Worm (Caenorhabditis elegans) whole organism, mixed stage, embryonic: ENCODE results near the gene mdt-4.
"Not testable (repeated sequence)": the region's sequence is repeated elsewhere in the genome, so short reads cannot be mapped to it uniquely, and the experiment has no call there.

ENCODE experiments used
- M03D4.4 ChIP-seq: sonication (generic microtip); optimal IDR thresholded peaks from 2 replicates; lab custom pipeline; 2017; ENCODE audit warnings: mild to moderate bottlenecking, missing genetic modification characterization, missing compliant biosample characterization
- bed-3 ChIP-seq: fragments of 200-800 bp; sonication (Bioruptor generic); optimal IDR thresholded peaks from 3 replicates; lab custom pipeline; 2018; ENCODE audit warnings: mild to moderate bottlenecking, missing genetic modification characterization, moderate library complexity, missing compliant biosample characterization
- blmp-1 ChIP-seq: fragments of 150-350 bp; optimal IDR thresholded peaks from 2 replicates; lab custom pipeline; 2014; ENCODE audit warnings: missing biosample characterization, missing genetic modification characterization
- ceh-43 ChIP-seq: fragments of 200-800 bp; sonication (Bioruptor generic); optimal IDR thresholded peaks from 2 replicates; lab custom pipeline; 2018; ENCODE audit warnings: mild to moderate bottlenecking, missing genetic modification characterization, moderate library complexity, missing compliant biosample characterization
- ceh-83 ChIP-seq: fragments of 200-800 bp; sonication (Bioruptor generic); optimal IDR thresholded peaks from 2 replicates; lab custom pipeline; 2018; ENCODE audit warnings: mild to moderate bottlenecking, missing genetic modification characterization, missing compliant biosample characterization
- ces-1 ChIP-seq: fragments of 150-350 bp; optimal IDR thresholded peaks from 2 replicates; lab custom pipeline; 2014; ENCODE audit warnings: missing biosample characterization, missing genetic modification reagents, missing genetic modification characterization
- cnd-1 ChIP-seq: fragments of 200-800 bp; sonication (Bioruptor generic); optimal IDR thresholded peaks from 2 replicates; lab custom pipeline; 2018; ENCODE audit warnings: mild to moderate bottlenecking, missing genetic modification characterization, missing compliant biosample characterization
- drap-1 ChIP-seq: fragments of 200-800 bp; sonication (Bioruptor generic); optimal IDR thresholded peaks from 3 replicates; lab custom pipeline; 2018; ENCODE audit warnings: mild to moderate bottlenecking, missing genetic modification characterization, missing compliant biosample characterization
- elt-1 ChIP-seq: sonication (generic microtip); optimal IDR thresholded peaks from 2 replicates; lab custom pipeline; 2017; ENCODE audit warnings: missing genetic modification characterization, mild to moderate bottlenecking, missing compliant biosample characterization, antibody characterized with exemption, moderate library complexity, borderline replicate concordance; ENCODE audit not compliant: insufficient read depth
- elt-3 ChIP-seq: fragments of 150-350 bp; optimal IDR thresholded peaks from 2 replicates; lab custom pipeline; 2014; ENCODE audit warnings: missing biosample characterization, missing genetic modification characterization
- flh-1 ChIP-seq: fragments of 200-800 bp; sonication (Bioruptor generic); optimal IDR thresholded peaks from 2 replicates; lab custom pipeline; 2018; ENCODE audit warnings: mild to moderate bottlenecking, missing genetic modification characterization, moderate library complexity, missing compliant biosample characterization
- ham-2 ChIP-seq: fragments of 200-800 bp; sonication (Bioruptor generic); optimal IDR thresholded peaks from 2 replicates; lab custom pipeline; 2018; ENCODE audit warnings: mild to moderate bottlenecking, missing genetic modification characterization, missing compliant biosample characterization
- hlh-1 ChIP-seq: fragments of 150-350 bp; optimal IDR thresholded peaks from 2 replicates; lab custom pipeline; 2014; ENCODE audit warnings: missing biosample characterization, missing genetic modification reagents, missing genetic modification characterization
- lin-13 ChIP-seq: fragments of 150-350 bp; optimal IDR thresholded peaks from 2 replicates; lab custom pipeline; 2014; ENCODE audit warnings: missing biosample characterization, missing genetic modification characterization
- lin-32 ChIP-seq: fragments of 200-800 bp; sonication (Bioruptor generic); optimal IDR thresholded peaks from 2 replicates; lab custom pipeline; 2018; ENCODE audit warnings: mild to moderate bottlenecking, missing genetic modification characterization, missing compliant biosample characterization
- lsy-2 ChIP-seq: fragments of 150-350 bp; optimal IDR thresholded peaks from 2 replicates; lab custom pipeline; 2014; ENCODE audit warnings: missing biosample characterization, missing genetic modification characterization
- mab-5 ChIP-seq: fragments of 150-350 bp; optimal IDR thresholded peaks from 2 replicates; lab custom pipeline; 2014; ENCODE audit warnings: missing biosample characterization, missing genetic modification characterization
- mep-1 ChIP-seq: fragments of 150-350 bp; optimal IDR thresholded peaks from 2 replicates; lab custom pipeline; 2017; ENCODE audit warnings: missing biosample characterization, missing genetic modification reagents, missing genetic modification characterization, inconsistent platforms
- mls-2 ChIP-seq: sonication (generic microtip); optimal IDR thresholded peaks from 2 replicates; lab custom pipeline; 2016; ENCODE audit warnings: mild to moderate bottlenecking, missing genetic modification characterization, moderate library complexity, missing compliant biosample characterization
- nhr-2 ChIP-seq: fragments of 150-350 bp; optimal IDR thresholded peaks from 2 replicates; lab custom pipeline; 2014; ENCODE audit warnings: missing biosample characterization, missing genetic modification characterization
- nhr-237 ChIP-seq: fragments of 150-350 bp; optimal IDR thresholded peaks from 2 replicates; lab custom pipeline; 2014; ENCODE audit warnings: missing biosample characterization, missing genetic modification characterization
- pha-4 ChIP-seq: fragments of 150-350 bp; optimal IDR thresholded peaks from 2 replicates; lab custom pipeline; 2018; ENCODE audit warnings: missing biosample characterization, missing genetic modification reagents, missing genetic modification characterization
- sem-2 ChIP-seq: fragments of 200-800 bp; sonication (Bioruptor generic); optimal IDR thresholded peaks from 2 replicates; lab custom pipeline; 2018; ENCODE audit warnings: mild to moderate bottlenecking, missing genetic modification characterization, missing compliant biosample characterization
- sptf-1 ChIP-seq: sonication (generic microtip); optimal IDR thresholded peaks from 2 replicates; lab custom pipeline; 2017; ENCODE audit warnings: mild to moderate bottlenecking, missing genetic modification characterization, moderate library complexity, missing compliant biosample characterization
- tbx-8 ChIP-seq: fragments of 200-800 bp; sonication (Bioruptor generic); optimal IDR thresholded peaks from 2 replicates; lab custom pipeline; 2018; ENCODE audit warnings: mild to moderate bottlenecking, missing genetic modification characterization, moderate library complexity, missing compliant biosample characterization
- unc-120 ChIP-seq: sonication (generic microtip); optimal IDR thresholded peaks from 2 replicates; lab custom pipeline; 2017; ENCODE audit warnings: missing genetic modification characterization, missing compliant biosample characterization; ENCODE audit not compliant: poor library complexity, severe bottlenecking
- unc-39 ChIP-seq: fragments of 150-350 bp; optimal IDR thresholded peaks from 2 replicates; lab custom pipeline; 2014; ENCODE audit warnings: missing biosample characterization, missing genetic modification characterization
- unc-62 ChIP-seq: fragments of 150-350 bp; optimal IDR thresholded peaks from 2 replicates; lab custom pipeline; 2014; ENCODE audit warnings: missing biosample characterization, missing genetic modification reagents, missing genetic modification characterization
- zip-8 ChIP-seq: fragments of 150-350 bp; optimal IDR thresholded peaks from 2 replicates; lab custom pipeline; 2014; ENCODE audit warnings: missing biosample characterization, missing genetic modification characterization

Gene mdt-4

ce11 chrII:4920608-4921007, 23.1 kb downstream of the mdt-4 start:
- TF ChIP-seq pha-4 (tag; lab: Kevin White, UChicago) (no peak), ces-1 (no peak), M03D4.4 (tag; lab: Kevin White, UChicago) (no peak), tbx-8 (GFP tag; lab: Kevin White, UChicago) (no peak), unc-62 (no peak), ceh-83 (GFP tag; lab: Kevin White, UChicago) (no peak), mab-5 (tag; lab: Kevin White, UChicago) (no peak), elt-3 (tag; lab: Kevin White, UChicago) (no peak), lin-13 (tag; lab: Kevin White, UChicago) (no peak), mep-1 (tag; lab: Kevin White, UChicago) (no peak)

DNA sequence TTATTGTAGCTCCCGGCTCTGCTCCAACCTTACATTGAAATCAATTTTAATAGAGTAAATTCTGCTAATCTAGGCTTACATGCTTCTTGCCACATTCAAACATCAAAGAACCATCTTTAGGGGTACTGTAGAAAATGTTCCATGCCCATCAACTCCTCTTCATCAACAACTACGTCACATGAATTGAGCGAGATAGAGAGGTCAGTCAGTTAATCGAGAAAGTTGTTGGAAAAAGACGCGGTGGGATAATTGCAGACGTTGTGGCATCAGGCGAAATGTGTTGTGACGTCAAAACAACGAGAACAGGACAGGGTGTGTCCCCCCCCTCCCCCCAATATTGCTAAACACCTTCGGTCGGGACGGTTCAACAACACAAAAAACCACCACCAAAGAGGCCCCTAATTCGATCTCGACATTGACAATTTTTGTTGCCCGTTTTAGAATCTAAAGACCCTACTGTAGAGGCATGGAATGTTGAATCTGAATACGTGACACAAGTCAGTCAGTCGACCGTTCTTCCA, 25.2 kb downstream of the mdt-4 start:
- no peak for TF ChIP-seq ceh-43 (GFP tag; lab: Kevin White, UChicago)
- no peak for TF ChIP-seq ceh-83 (GFP tag; lab: Kevin White, UChicago)
- no peak for TF ChIP-seq elt-3 (tag; lab: Kevin White, UChicago)
- TF ChIP-seq tbx-8 (GFP tag; lab: Kevin White, UChicago) = no peak
- peak; percentile 64 for TF ChIP-seq nhr-2

- not testable (repeated sequence) for TF ChIP-seq drap-1 (GFP tag; lab: Kevin White, UChicago); mab-5 (tag; lab: Kevin White, UChicago); cnd-1 (tag; lab: Kevin White, UChicago)
Measured at ce11 chrII:4916462-4916861, 27.3 kb downstream of the mdt-4 start, which contains the start of gene msp-31. Gene msp-31 (minus strand): TSS chrII:4916562.

DNA sequence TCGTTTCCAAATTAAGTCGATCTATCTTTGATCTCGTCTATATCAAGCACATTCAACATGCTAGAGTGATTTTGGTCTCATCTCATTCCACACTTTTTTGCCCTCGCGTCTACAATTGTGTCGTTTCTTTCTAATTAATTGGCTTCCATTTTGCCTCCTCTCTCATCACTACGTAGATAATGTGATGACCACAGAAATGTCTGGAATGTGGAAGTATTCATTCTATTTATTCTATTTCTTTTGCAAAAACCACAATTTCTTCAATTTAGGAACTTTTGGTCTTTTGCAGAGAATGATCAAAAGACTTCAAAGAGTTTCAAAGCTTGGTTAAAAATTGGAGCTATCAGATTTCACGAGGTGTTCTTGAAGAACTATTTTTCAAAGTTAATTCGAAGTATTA, 28.2 kb downstream of the mdt-4 start:
- TF ChIP-seq ceh-43 (GFP tag; lab: Kevin White, UChicago) (no peak), elt-3 (tag; lab: Kevin White, UChicago) (no peak), mab-5 (tag; lab: Kevin White, UChicago) (no peak), sem-2 (GFP tag; lab: Kevin White, UChicago) (no peak), mep-1 (tag; lab: Kevin White, UChicago) (no peak), bed-3 (no peak), lin-32 (no peak), ham-2 (no peak), sptf-1 (no peak)

DNA sequence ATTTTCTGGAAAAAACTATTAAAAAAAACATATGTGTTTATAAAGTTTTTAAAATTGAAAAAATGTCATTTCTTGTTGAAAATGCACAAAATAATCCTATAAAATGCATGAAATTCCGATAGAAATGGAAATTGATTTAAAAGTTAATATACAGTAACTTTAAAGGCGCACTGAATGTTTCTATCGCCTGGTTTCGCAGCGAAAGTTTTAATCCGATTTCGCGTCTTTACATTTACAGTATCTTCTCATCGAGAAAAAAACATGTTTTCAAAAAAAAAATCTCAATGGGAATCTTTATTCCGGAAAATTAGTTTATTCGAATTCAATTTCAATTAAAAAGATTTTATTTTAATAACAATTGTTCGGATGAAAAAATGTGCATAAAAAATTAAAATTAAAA, 29.5 kb downstream of the mdt-4 start, which contains the start of gene R05F9.11:
Gene R05F9.11, minus strand, starts transcription at position 5 of the 400 bp plus-strand sequence.
- TF ChIP-seq hlh-1 (tag; lab: Kevin White, UChicago) = no peak
- no peak for TF ChIP-seq ces-1
- no peak for TF ChIP-seq lin-13 (tag; lab: Kevin White, UChicago)
- no peak for TF ChIP-seq lsy-2 (tag; lab: Kevin White, UChicago)
- no peak for TF ChIP-seq pha-4 (tag; lab: Kevin White, UChicago)
- TF ChIP-seq zip-8 (tag; lab: Kevin White, UChicago) = no peak
- no peak for TF ChIP-seq mls-2 (tag; lab: Kevin White, UChicago)

DNA sequence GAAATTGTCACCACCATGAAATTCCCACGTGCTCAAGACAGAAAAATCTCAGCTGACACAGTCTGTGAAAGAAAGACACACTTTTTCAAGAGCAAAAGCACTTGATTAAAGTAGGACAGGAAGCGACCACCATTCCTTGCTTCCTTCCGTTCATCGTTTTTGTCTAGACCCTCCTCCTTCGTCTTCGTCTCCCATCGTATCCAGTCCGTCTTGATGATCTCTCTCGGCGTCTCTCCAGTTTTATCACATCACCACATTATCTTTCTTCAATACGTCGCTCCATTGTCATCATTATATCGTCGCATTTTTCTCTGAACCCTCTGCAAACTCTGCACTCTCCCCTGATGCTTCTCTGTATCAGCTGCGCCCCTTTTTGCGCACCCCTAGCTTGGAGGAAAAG, 35.6 kb downstream of the mdt-4 start:
- TF ChIP-seq mab-5 (tag; lab: Kevin White, UChicago) = no peak
- TF ChIP-seq elt-1 (tag; lab: Kevin White, UChicago) = no peak
- peak; percentile 38 for TF ChIP-seq unc-120 (tag; lab: Kevin White, UChicago)
- no peak for TF ChIP-seq blmp-1
- TF ChIP-seq unc-62 = peak; percentile 76
- TF ChIP-seq hlh-1 (tag; lab: Kevin White, UChicago) = peak; percentile 30
- TF ChIP-seq ham-2 = peak; percentile 40
- TF ChIP-seq, all 35 proteins: peak for 4

DNA sequence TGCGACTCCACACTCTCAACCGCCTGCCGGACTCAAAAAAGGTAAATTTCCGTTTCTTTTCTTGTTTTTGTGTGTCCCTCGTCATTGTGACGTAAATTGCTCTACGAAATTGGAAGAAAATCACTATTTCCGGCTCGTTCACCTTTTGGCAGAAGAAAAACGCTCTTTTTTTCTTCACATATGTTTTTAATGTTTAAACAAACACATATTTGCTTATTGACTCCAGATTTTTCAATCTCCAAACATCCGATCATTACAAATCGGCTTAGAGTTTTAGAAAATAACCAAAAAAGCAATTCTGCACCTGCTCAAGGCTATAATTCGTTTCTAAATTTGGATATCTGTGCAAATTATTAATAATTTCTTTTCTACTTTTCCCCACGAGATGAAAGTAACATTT, 37.9 kb downstream of the mdt-4 start:
- TF ChIP-seq elt-3 (tag; lab: Kevin White, UChicago) (no peak), cnd-1 (tag; lab: Kevin White, UChicago) (no peak), pha-4 (tag; lab: Kevin White, UChicago) (no peak), bed-3 (no peak), flh-1 (no peak), sptf-1 (no peak), nhr-237 (no peak), ham-2 (no peak), unc-39 (no peak), drap-1 (GFP tag; lab: Kevin White, UChicago) (no peak), zip-8 (tag; lab: Kevin White, UChicago) (no peak), lsy-2 (tag; lab: Kevin White, UChicago) (no peak), mep-1 (tag; lab: Kevin White, UChicago) (no peak)
- TF ChIP-seq, all 35 proteins: peak for 0
